Fruit fly (Drosophila melanogaster) whole organism, prepupa: Measurements from ENCODE around the gene dj-1beta.

Experiments
- Blimp-1 ChIP-seq: fragments of 200-800 bp; sonication (Bioruptor generic); optimal IDR thresholded peaks from 3 replicates; lab custom pipeline; 2017; ENCODE audit warnings: missing biosample characterization, missing genetic modification characterization, mild to moderate bottlenecking, moderate library complexity, missing genetic modification reagents
- CG10631 ChIP-seq: fragments of 200-800 bp; sonication (Bioruptor generic); optimal IDR thresholded peaks from 2 replicates; lab custom pipeline; 2016; ENCODE audit warnings: missing biosample characterization, missing genetic modification characterization
- CG11294 ChIP-seq: fragments of 200-800 bp; sonication (Bioruptor generic); IDR thresholded peaks from 2 replicates; pipeline ENCODE4 v1.3.6; 2022; ENCODE audit warnings: missing biosample characterization, missing genetic modification characterization
- CG11902 ChIP-seq: fragments of 200-800 bp; sonication (Bioruptor generic); optimal IDR thresholded peaks from 3 replicates; lab custom pipeline; 2016; ENCODE audit warnings: missing biosample characterization, missing genetic modification characterization
- CG15336 ChIP-seq: fragments of 200-800 bp; sonication (Bioruptor generic); IDR thresholded peaks from 2 replicates; pipeline ENCODE4 v1.3.6; 2022; ENCODE audit warnings: missing biosample characterization, missing genetic modification characterization
- CG1621 ChIP-seq: fragments of 200-800 bp; sonication (Bioruptor generic); optimal IDR thresholded peaks from 3 replicates; lab custom pipeline; 2018; ENCODE audit warnings: missing biosample characterization, mild to moderate bottlenecking, missing genetic modification characterization
- CG16779 ChIP-seq: fragments of 200-800 bp; sonication (Bioruptor generic); optimal IDR thresholded peaks from 3 replicates; lab custom pipeline; 2017; ENCODE audit warnings: missing biosample characterization, mild to moderate bottlenecking, missing genetic modification characterization
- CG34406 ChIP-seq: fragments of 200-800 bp; sonication (Bioruptor generic); optimal IDR thresholded peaks from 3 replicates; lab custom pipeline; 2016; ENCODE audit warnings: missing biosample characterization, missing genetic modification characterization
- CG3919 ChIP-seq: fragments of 200-800 bp; sonication (Bioruptor generic); optimal IDR thresholded peaks from 3 replicates; lab custom pipeline; 2016; ENCODE audit warnings: missing biosample characterization, missing genetic modification characterization
- CG6163 ChIP-seq: fragments of 200-800 bp; sonication (Bioruptor generic); IDR thresholded peaks from 3 replicates; pipeline ENCODE4 v1.3.6; 2022; ENCODE audit warnings: missing biosample characterization, missing genetic modification characterization
- CG6276 ChIP-seq: fragments of 200-800 bp; sonication (Bioruptor generic); optimal IDR thresholded peaks from 2 replicates; lab custom pipeline; 2017; ENCODE audit warnings: missing biosample characterization, mild to moderate bottlenecking, missing genetic modification characterization
- CG6808 ChIP-seq: fragments of 200-800 bp; sonication (Bioruptor generic); optimal IDR thresholded peaks from 3 replicates; lab custom pipeline; 2017; ENCODE audit warnings: missing biosample characterization, missing genetic modification characterization, mild to moderate bottlenecking, moderate library complexity, missing genetic modification reagents
- CG6854 ChIP-seq: fragments of 200-800 bp; sonication (Bioruptor generic); optimal IDR thresholded peaks from 2 replicates; lab custom pipeline; 2017; ENCODE audit warnings: missing biosample characterization, mild to moderate bottlenecking, missing genetic modification characterization
- CG8119 ChIP-seq: fragments of 200-800 bp; sonication (Bioruptor generic); IDR thresholded peaks from 3 replicates; pipeline ENCODE4 v1.3.6; 2022; ENCODE audit warnings: missing biosample characterization, missing genetic modification characterization
- CG8319 ChIP-seq: fragments of 200-800 bp; sonication (Bioruptor generic); optimal IDR thresholded peaks from 3 replicates; lab custom pipeline; 2016; ENCODE audit warnings: missing biosample characterization, missing genetic modification characterization
- CG8632 ChIP-seq: fragments of 200-800 bp; sonication (Bioruptor generic); optimal IDR thresholded peaks from 3 replicates; lab custom pipeline; 2016; ENCODE audit warnings: missing biosample characterization, missing genetic modification characterization
- Eip75B ChIP-seq: fragments of 200-800 bp; sonication (Bioruptor generic); optimal IDR thresholded peaks from 3 replicates; lab custom pipeline; 2016; ENCODE audit warnings: missing biosample characterization, missing genetic modification characterization
- Eip78C ChIP-seq: fragments of 200-800 bp; sonication (Bioruptor generic); peaks from one replicate; lab custom pipeline; 2016; ENCODE audit warnings: missing biosample characterization, missing genetic modification characterization
- Ets21C ChIP-seq: fragments of 200-800 bp; sonication (Bioruptor generic); optimal IDR thresholded peaks from 3 replicates; lab custom pipeline; 2016; ENCODE audit warnings: missing biosample characterization, missing genetic modification characterization
- Ets96B ChIP-seq: fragments of 200-800 bp; optimal IDR thresholded peaks from 2 replicates; lab custom pipeline; 2019; ENCODE audit warnings: missing biosample characterization, mild to moderate bottlenecking, missing genetic modification characterization, moderate library complexity
- Gug ChIP-seq: fragments of 200-800 bp; sonication (Bioruptor generic); IDR thresholded peaks from 2 replicates; pipeline ENCODE4 v1.3.6; 2022; ENCODE audit warnings: missing biosample characterization, missing genetic modification characterization
- Hr39 ChIP-seq: fragments of 200-800 bp; sonication (Bioruptor generic); optimal IDR thresholded peaks from 2 replicates; lab custom pipeline; 2016; ENCODE audit warnings: missing biosample characterization, missing genetic modification characterization
- OdsH ChIP-seq: fragments of 200-800 bp; sonication (Bioruptor generic); optimal IDR thresholded peaks from 3 replicates; lab custom pipeline; 2016; ENCODE audit warnings: missing biosample characterization, missing genetic modification characterization
- Smox ChIP-seq: fragments of 200-800 bp; sonication (Bioruptor generic); optimal IDR thresholded peaks from 3 replicates; lab custom pipeline; 2016; ENCODE audit warnings: missing biosample characterization, missing genetic modification characterization
- Sox102F ChIP-seq: fragments of 200-800 bp; sonication (Bioruptor generic); optimal IDR thresholded peaks from 2 replicates; lab custom pipeline; 2016; ENCODE audit warnings: missing biosample characterization, mild to moderate bottlenecking, missing genetic modification characterization
- Sox15 ChIP-seq: fragments of 200-800 bp; sonication (Bioruptor generic); optimal IDR thresholded peaks from 3 replicates; lab custom pipeline; 2016; ENCODE audit warnings: missing biosample characterization, missing genetic modification characterization
- achi ChIP-seq: fragments of 200-800 bp; sonication (Bioruptor generic); optimal IDR thresholded peaks from 3 replicates; lab custom pipeline; 2016; ENCODE audit warnings: missing biosample characterization, missing genetic modification characterization
- acj6 ChIP-seq: fragments of 200-800 bp; sonication (Bioruptor generic); optimal IDR thresholded peaks from 3 replicates; lab custom pipeline; 2016; ENCODE audit warnings: missing biosample characterization, missing genetic modification characterization
- dac ChIP-seq: fragments of 200-800 bp; sonication (Bioruptor generic); optimal IDR thresholded peaks from 2 replicates; lab custom pipeline; 2017; ENCODE audit warnings: missing biosample characterization, mild to moderate bottlenecking, missing genetic modification characterization
- dsx ChIP-seq: fragments of 200-800 bp; optimal IDR thresholded peaks from 3 replicates; lab custom pipeline; 2019; ENCODE audit warnings: missing biosample characterization, mild to moderate bottlenecking, missing genetic modification characterization, moderate library complexity; ENCODE audit not compliant: poor library complexity, severe bottlenecking
- fd59A ChIP-seq: fragments of 200-800 bp; sonication (Bioruptor generic); optimal IDR thresholded peaks from 2 replicates; lab custom pipeline; 2017; ENCODE audit warnings: missing biosample characterization, mild to moderate bottlenecking, missing genetic modification characterization, missing genetic modification reagents
- fd85E ChIP-seq: fragments of 200-800 bp; sonication (Bioruptor generic); optimal IDR thresholded peaks from 3 replicates; lab custom pipeline; 2016; ENCODE audit warnings: missing biosample characterization, missing genetic modification characterization
- lz ChIP-seq: fragments of 200-800 bp; sonication (Bioruptor generic); optimal IDR thresholded peaks from 3 replicates; lab custom pipeline; 2016; ENCODE audit warnings: missing biosample characterization, missing genetic modification characterization
- net ChIP-seq: fragments of 200-800 bp; sonication (Bioruptor generic); optimal IDR thresholded peaks from 3 replicates; lab custom pipeline; 2016; ENCODE audit warnings: missing biosample characterization, missing genetic modification characterization
- salr ChIP-seq, 2 experiments: fragments of 200-800 bp; sonication (Bioruptor generic); optimal IDR thresholded peaks; 3 replicates each; lab custom pipeline; 2016 to 2018; ENCODE audit warnings: missing biosample characterization in 2 of 2, missing genetic modification characterization in 2 of 2, mild to moderate bottlenecking in 1 of 2
- spab ChIP-seq: fragments of 200-800 bp; sonication (Bioruptor generic); optimal IDR thresholded peaks from 2 replicates; lab custom pipeline; 2017; ENCODE audit warnings: missing biosample characterization, mild to moderate bottlenecking, missing genetic modification characterization, missing genetic modification reagents
- svp ChIP-seq: fragments of 200-800 bp; sonication (Bioruptor generic); peaks from one replicate; lab custom pipeline; 2016; ENCODE audit warnings: missing biosample characterization, missing genetic modification characterization
- topi ChIP-seq: fragments of 200-800 bp; sonication (Bioruptor generic); optimal IDR thresholded peaks from 3 replicates; lab custom pipeline; 2016; ENCODE audit warnings: missing biosample characterization, missing genetic modification characterization
- vri ChIP-seq: fragments of 200-800 bp; sonication (Bioruptor generic); optimal IDR thresholded peaks from 3 replicates; lab custom pipeline; 2016; ENCODE audit warnings: missing biosample characterization, mild to moderate bottlenecking, missing genetic modification characterization

The dj-1beta gene

DNA sequence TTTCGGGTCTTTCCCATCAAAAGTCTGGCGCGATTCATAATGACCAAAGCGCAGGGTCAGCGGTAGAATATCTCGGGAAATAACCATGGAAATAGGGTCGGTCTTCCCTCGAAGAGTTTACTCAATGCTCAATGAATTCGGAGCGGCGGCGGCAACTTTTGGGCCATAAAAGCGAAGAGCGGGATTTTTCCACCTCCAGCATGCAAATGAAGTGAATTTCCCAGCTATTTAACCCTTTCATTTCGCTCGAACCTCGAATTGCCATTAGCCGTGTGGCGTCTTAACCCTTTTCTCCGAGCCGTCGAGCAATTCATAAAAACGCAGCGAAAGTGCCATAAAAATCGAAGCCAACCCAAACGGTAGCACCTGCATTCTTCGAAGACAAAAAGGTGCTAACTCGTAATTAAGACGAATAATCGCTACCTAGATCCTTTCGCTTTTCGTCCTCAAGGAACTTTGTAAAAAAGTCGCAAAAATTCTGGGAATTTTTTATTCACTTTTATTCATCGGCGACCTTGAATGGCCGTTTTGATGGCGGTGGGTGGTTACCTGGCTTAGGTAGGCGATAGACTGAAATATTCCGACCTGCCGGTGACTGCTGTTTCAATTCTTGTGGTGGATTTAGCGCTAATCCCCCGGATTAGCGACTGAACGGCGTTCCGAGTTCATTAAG is 42.7 kb downstream of the dj-1beta start:
- TF ChIP-seq CG11294 (GFP tag; lab: Robert Waterston, UW), result no peak
- no peak for TF ChIP-seq fd59A (GFP tag; lab: Kevin White, UChicago)
- no peak for TF ChIP-seq Sox102F
- TF ChIP-seq Gug (GFP tag; lab: Robert Waterston, UW), result no peak
- TF ChIP-seq CG3919 (GFP tag; lab: Kevin White, UChicago), result no peak
- TF ChIP-seq Sox15 (GFP tag; lab: Kevin White, UChicago), result no peak
- TF ChIP-seq Eip75B (GFP tag; lab: Kevin White, UChicago), result no peak
- no peak for TF ChIP-seq vri (GFP tag; lab: Kevin White, UChicago)
- no peak for TF ChIP-seq Blimp-1 (GFP tag; lab: Kevin White, UChicago)
- no peak for TF ChIP-seq spab (GFP tag; lab: Kevin White, UChicago)
- TF ChIP-seq lz, result no peak
- no peak for TF ChIP-seq CG8319 (GFP tag; lab: Kevin White, UChicago)
- no peak for TF ChIP-seq CG10631
- TF ChIP-seq net (GFP tag; lab: Kevin White, UChicago), result no peak
- TF ChIP-seq CG15336 (GFP tag; lab: Robert Waterston, UW), result no peak
- no peak for TF ChIP-seq fd85E (GFP tag; lab: Kevin White, UChicago)
- TF ChIP-seq dsx (GFP tag; lab: Kevin White, UChicago), result no peak

DNA sequence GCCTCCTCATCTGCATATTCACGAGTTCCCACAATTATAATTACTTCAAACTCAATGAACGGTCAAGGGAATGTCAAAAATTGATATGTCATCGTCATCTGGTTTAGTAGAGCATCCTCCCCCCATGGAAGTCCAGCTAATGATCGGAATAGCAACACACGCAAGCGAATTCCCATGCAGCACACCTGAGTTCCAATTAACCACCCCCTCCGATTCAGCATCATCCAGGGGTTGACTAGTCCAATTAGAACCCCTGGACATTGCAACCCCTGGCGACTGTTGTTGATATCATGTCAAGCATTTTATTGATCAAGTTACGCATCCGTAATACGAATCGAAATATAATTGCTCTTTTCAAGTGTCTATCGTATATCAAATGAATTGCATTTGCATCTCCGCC is 43.5 kb downstream of the dj-1beta start:
- TF ChIP-seq salr (GFP tag; optimal IDR thresholded peaks at IDR 0.05; lab: Kevin White, UChicago), result no peak

DNA sequence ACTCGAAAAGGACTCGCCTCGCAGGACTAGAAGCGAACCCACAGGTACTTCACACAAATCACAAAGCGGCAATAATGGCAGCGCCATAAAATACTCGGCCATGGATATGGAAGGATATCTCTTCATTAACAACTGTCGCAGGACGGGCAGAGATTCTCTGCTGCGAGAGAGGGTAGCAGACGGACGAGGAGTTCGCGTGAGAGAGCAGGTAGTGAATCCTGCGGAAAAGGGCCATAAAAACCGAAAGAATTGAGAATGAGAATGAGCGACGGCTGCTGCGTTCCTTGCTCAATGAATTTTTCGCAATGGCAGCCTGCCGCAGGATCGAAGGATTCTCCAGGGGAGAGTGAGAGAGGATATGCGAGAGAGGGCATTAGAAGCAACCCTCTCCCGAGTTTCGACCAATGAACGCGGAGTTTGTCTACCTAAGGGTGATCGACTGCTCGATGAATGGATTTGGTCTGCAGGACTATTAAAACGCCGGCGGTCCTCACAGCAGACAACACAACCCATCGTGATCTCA is 45.0 kb downstream of the dj-1beta start, which contains the start of gene tll:
TSS of gene tll (plus strand) at position 473 of the 523 bp plus-strand sequence.
- TF ChIP-seq Gug (GFP tag; lab: Robert Waterston, UW) (no peak), CG6276 (GFP tag; lab: Kevin White, UChicago) (no peak), CG8119 (no peak), topi (GFP tag; lab: Kevin White, UChicago) (no peak)

DNA sequence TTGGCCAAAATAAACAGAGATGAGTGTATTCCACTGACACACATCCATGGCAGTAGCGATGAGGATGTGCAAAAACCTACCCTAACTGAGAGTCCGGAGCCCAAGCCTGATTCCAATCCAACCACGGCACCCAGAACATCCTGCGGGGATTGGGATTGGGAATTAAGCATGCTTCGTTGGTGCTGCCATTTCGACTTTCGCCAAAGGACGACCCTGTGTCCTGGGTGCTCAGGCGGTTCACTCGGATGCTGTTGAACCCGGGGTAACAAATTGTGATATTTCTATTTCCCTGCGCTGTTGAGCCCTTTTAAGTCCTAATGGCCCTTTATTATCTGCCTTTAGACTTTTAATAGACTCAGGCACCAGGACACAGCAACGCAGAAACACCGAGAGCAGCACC is 48.3 kb downstream of the dj-1beta start:
- no peak for TF ChIP-seq CG8119
- TF ChIP-seq Ets96B (tag; lab: Kevin White, UChicago), result no peak
- no peak for TF ChIP-seq svp
- no peak for TF ChIP-seq spab (GFP tag; lab: Kevin White, UChicago)
- TF ChIP-seq CG6854, result no peak
- no peak for TF ChIP-seq CG34406 (GFP tag; lab: Kevin White, UChicago)
- TF ChIP-seq CG8632 (GFP tag; lab: Kevin White, UChicago), result no peak

dm6 chr3R:30856596-30856995 is 49.7 kb downstream of the dj-1beta start:
- no peak for TF ChIP-seq fd85E (GFP tag; lab: Kevin White, UChicago)
- no peak for TF ChIP-seq CG6163 (GFP tag; lab: Robert Waterston, UW)
- TF ChIP-seq Hr39, result no peak
- TF ChIP-seq lz, result no peak
- no peak for TF ChIP-seq Smox (GFP tag; lab: Kevin White, UChicago)
- TF ChIP-seq OdsH (GFP tag; lab: Kevin White, UChicago), result no peak
- no peak for TF ChIP-seq CG1621
- TF ChIP-seq CG11902 (GFP tag; lab: Kevin White, UChicago), result no peak
- no peak for TF ChIP-seq CG15336 (GFP tag; lab: Robert Waterston, UW)
- no peak for TF ChIP-seq Eip75B (GFP tag; lab: Kevin White, UChicago)
- no peak for TF ChIP-seq salr (GFP tag; optimal IDR thresholded peaks at IDR 0.05; lab: Kevin White, UChicago)
- TF ChIP-seq topi (GFP tag; lab: Kevin White, UChicago), result no peak
- no peak for TF ChIP-seq dac
- no peak for TF ChIP-seq CG16779 (tag; lab: Kevin White, UChicago)
- TF ChIP-seq acj6, result no peak
- no peak for TF ChIP-seq Ets21C (GFP tag; lab: Kevin White, UChicago)
- TF ChIP-seq CG6808 (GFP tag; lab: Kevin White, UChicago), result no peak
- no peak for TF ChIP-seq achi (GFP tag; lab: Kevin White, UChicago)
- TF ChIP-seq Eip78C (GFP tag; lab: Kevin White, UChicago), result no peak
- no peak for TF ChIP-seq fd59A (GFP tag; lab: Kevin White, UChicago)
